Worm (Caenorhabditis elegans) whole organism, L4 larva: ENCODE measurements around the gene ZK105.13.
A peak's percentile ranks its signal among the peaks of the same experiment; 100 is the strongest.

Source experiments
- D1046.2 ChIP-seq: fragments of 200-800 bp; sonication (Bioruptor generic); IDR thresholded peaks from 2 replicates; pipeline ENCODE4 v1.3.6; 2022; ENCODE audit warnings: missing genetic modification characterization, missing compliant biosample characterization
- F26F4.8 ChIP-seq: fragments of 200-800 bp; sonication (Bioruptor generic); conservative IDR thresholded peaks from 2 replicates; pipeline ENCODE4 v1.3.6; 2022; ENCODE audit warnings: missing genetic modification characterization, missing compliant biosample characterization
- F37D6.2 ChIP-seq: sonication (generic microtip); optimal IDR thresholded peaks from 2 replicates; lab custom pipeline; 2016; ENCODE audit warnings: mild to moderate bottlenecking, missing genetic modification characterization, missing compliant biosample characterization
- F49E8.2 ChIP-seq: sonication (generic microtip); optimal IDR thresholded peaks from 2 replicates; lab custom pipeline; 2016; ENCODE audit warnings: missing compliant biosample characterization, mild to moderate bottlenecking, missing genetic modification characterization, borderline replicate concordance
- Y105C5A.15 ChIP-seq: fragments of 200-800 bp; sonication (Bioruptor generic); IDR thresholded peaks from 2 replicates; pipeline ENCODE4 v1.3.6; 2022; ENCODE audit warnings: missing genetic modification characterization, missing compliant biosample characterization
- Y48G9A.11 ChIP-seq: fragments of 200-800 bp; sonication (Bioruptor generic); IDR thresholded peaks from 2 replicates; pipeline ENCODE4 v1.3.6; 2022; ENCODE audit warnings: missing genetic modification reagents, missing genetic modification characterization, missing compliant biosample characterization
- Y5F2A.4 ChIP-seq: fragments of 200-800 bp; sonication (Bioruptor generic); optimal IDR thresholded peaks from 2 replicates; lab custom pipeline; 2018; ENCODE audit warnings: mild to moderate bottlenecking, missing genetic modification characterization, missing compliant biosample characterization
- ZK337.2 ChIP-seq: fragments of 200-800 bp; sonication (Bioruptor generic); IDR thresholded peaks from 2 replicates; pipeline ENCODE4 v1.3.6; 2022; ENCODE audit warnings: missing genetic modification reagents, missing genetic modification characterization, missing compliant biosample characterization
- arid-1 ChIP-seq: fragments of 200-800 bp; sonication (Bioruptor generic); conservative IDR thresholded peaks from 2 replicates; pipeline ENCODE4 v1.3.6; 2022; ENCODE audit warnings: missing genetic modification reagents, missing genetic modification characterization, missing compliant biosample characterization
- ceh-20 ChIP-seq: fragments of 200-800 bp; sonication (Bioruptor generic); IDR thresholded peaks from 2 replicates; pipeline ENCODE4 v1.3.6; 2022; ENCODE audit warnings: missing genetic modification reagents, missing genetic modification characterization, missing compliant biosample characterization
- ceh-28 ChIP-seq: fragments of 150-350 bp; optimal IDR thresholded peaks from 2 replicates; lab custom pipeline; 2014; ENCODE audit warnings: missing biosample characterization, missing genetic modification reagents, missing genetic modification characterization
- ceh-32 ChIP-seq: sonication (generic microtip); optimal IDR thresholded peaks from 2 replicates; lab custom pipeline; 2016; ENCODE audit warnings: mild to moderate bottlenecking, missing genetic modification characterization, missing compliant biosample characterization; ENCODE audit not compliant: poor library complexity
- ceh-82 ChIP-seq: sonication (generic microtip); optimal IDR thresholded peaks from 2 replicates; lab custom pipeline; 2017; ENCODE audit warnings: missing biosample characterization, missing genetic modification characterization
- ctbp-1 ChIP-seq: fragments of 200-800 bp; sonication (Bioruptor generic); IDR thresholded peaks from 2 replicates; pipeline ENCODE4 v1.3.6; 2022; ENCODE audit warnings: missing genetic modification reagents, missing genetic modification characterization, missing compliant biosample characterization
- daf-8 ChIP-seq: fragments of 200-800 bp; sonication (Bioruptor generic); IDR thresholded peaks from 2 replicates; pipeline ENCODE4 v1.3.6; 2022; ENCODE audit warnings: missing genetic modification characterization, missing compliant biosample characterization
- dmd-8 ChIP-seq: fragments of 200-800 bp; sonication (Bioruptor generic); IDR thresholded peaks from 2 replicates; pipeline ENCODE4 v1.3.6; 2022; ENCODE audit warnings: missing genetic modification characterization, missing compliant biosample characterization
- dmd-9 ChIP-seq: fragments of 200-800 bp; sonication (Bioruptor generic); IDR thresholded peaks from 2 replicates; pipeline ENCODE4 v1.3.6; 2022; ENCODE audit warnings: missing genetic modification reagents, missing genetic modification characterization, missing compliant biosample characterization
- dpl-1 ChIP-seq: fragments of 150-350 bp; optimal IDR thresholded peaks from 2 replicates; lab custom pipeline; 2014; ENCODE audit warnings: missing biosample characterization, missing genetic modification reagents, missing genetic modification characterization
- dve-1 ChIP-seq: sonication (generic microtip); optimal IDR thresholded peaks from 2 replicates; lab custom pipeline; 2017; ENCODE audit warnings: antibody characterized with exemption, mild to moderate bottlenecking, missing genetic modification characterization, missing compliant biosample characterization; ENCODE audit not compliant: insufficient read depth
- egl-27 ChIP-seq: sonication (generic microtip); optimal IDR thresholded peaks from 3 replicates; lab custom pipeline; 2017; ENCODE audit warnings: missing biosample characterization, missing genetic modification reagents, missing genetic modification characterization
- gei-8 ChIP-seq: fragments of 200-800 bp; sonication (Bioruptor generic); optimal IDR thresholded peaks from 2 replicates; lab custom pipeline; 2018; ENCODE audit warnings: mild to moderate bottlenecking, missing genetic modification characterization, missing compliant biosample characterization
- hif-1 ChIP-seq, 2 experiments: sonication (generic microtip); optimal IDR thresholded peaks; 2 replicates each; lab custom pipeline; 2016 to 2017; ENCODE audit warnings: missing compliant biosample characterization in 2 of 2, missing genetic modification characterization in 2 of 2, missing genetic modification reagents in 2 of 2, missing genotype in 2 of 2, mild to moderate bottlenecking in 1 of 2
- hmg-1.1 ChIP-seq: fragments of 200-800 bp; sonication (Bioruptor generic); IDR thresholded peaks from 2 replicates; pipeline ENCODE4 v1.3.6; 2022; ENCODE audit warnings: missing genetic modification reagents, missing genetic modification characterization, missing compliant biosample characterization
- jun-1 ChIP-seq: fragments of 150-350 bp; optimal IDR thresholded peaks from 2 replicates; lab custom pipeline; 2014; ENCODE audit warnings: missing biosample characterization, missing genetic modification reagents, missing genetic modification characterization
- lim-7 ChIP-seq: fragments of 200-800 bp; sonication (Bioruptor generic); IDR thresholded peaks from 2 replicates; pipeline ENCODE4 v1.3.6; 2022; ENCODE audit warnings: missing genetic modification characterization, missing compliant biosample characterization
- lin-1 ChIP-seq: fragments of 200-800 bp; sonication (Bioruptor generic); IDR thresholded peaks from 2 replicates; pipeline ENCODE4 v1.3.6; 2022; ENCODE audit warnings: missing genetic modification reagents, missing genetic modification characterization, missing compliant biosample characterization
- lin-13 ChIP-seq: fragments of 150-350 bp; optimal IDR thresholded peaks from 2 replicates; lab custom pipeline; 2014; ENCODE audit warnings: missing biosample characterization, missing genetic modification reagents, missing genetic modification characterization
- lin-15B ChIP-seq: fragments of 150-350 bp; sonication (generic microtip); optimal IDR thresholded peaks from 3 replicates; lab custom pipeline; 2014; ENCODE audit warnings: missing biosample characterization, missing genetic modification characterization
- lin-38 ChIP-seq: fragments of 200-800 bp; sonication (Bioruptor generic); IDR thresholded peaks from 2 replicates; pipeline ENCODE4 v1.3.6; 2022; ENCODE audit warnings: missing genetic modification reagents, missing genetic modification characterization, missing compliant biosample characterization
- lir-3 ChIP-seq: sonication (generic microtip); optimal IDR thresholded peaks from 2 replicates; lab custom pipeline; 2016; ENCODE audit warnings: mild to moderate bottlenecking, missing genetic modification characterization, missing compliant biosample characterization
- lsy-2 ChIP-seq, 2 experiments: fragments of 150-350 bp in 1 of 2; sonication (generic microtip) in 1 of 2; optimal IDR thresholded peaks; 2 replicates each; lab custom pipeline; 2014 to 2017; ENCODE audit warnings: missing biosample characterization in 2 of 2, missing genetic modification characterization in 2 of 2
- madf-9 ChIP-seq: fragments of 200-800 bp; sonication (Bioruptor generic); conservative IDR thresholded peaks from 2 replicates; pipeline ENCODE4 v1.3.6; 2022; ENCODE audit warnings: missing genetic modification reagents, missing genetic modification characterization, missing compliant biosample characterization
- mep-1 ChIP-seq: fragments of 150-350 bp; sonication (generic microtip); optimal IDR thresholded peaks from 3 replicates; lab custom pipeline; 2014; ENCODE audit warnings: missing biosample characterization, missing genetic modification characterization
- mes-2 ChIP-seq: sonication (generic microtip); optimal IDR thresholded peaks from 2 replicates; lab custom pipeline; 2016; ENCODE audit warnings: missing genotype, mild to moderate bottlenecking, missing genetic modification characterization, missing compliant biosample characterization; ENCODE audit not compliant: poor library complexity, severe bottlenecking
- mxl-2 ChIP-seq: fragments of 200-800 bp; sonication (Bioruptor generic); conservative IDR thresholded peaks from 2 replicates; pipeline ENCODE4 v1.3.6; 2022; ENCODE audit warnings: missing genetic modification reagents, missing genetic modification characterization, missing compliant biosample characterization
- mxl-3 ChIP-seq: fragments of 200-800 bp; sonication (Bioruptor generic); optimal IDR thresholded peaks from 2 replicates; lab custom pipeline; 2018; ENCODE audit warnings: mild to moderate bottlenecking, missing genetic modification characterization, missing compliant biosample characterization
- nhr-102 ChIP-seq: sonication (generic microtip); optimal IDR thresholded peaks from 2 replicates; lab custom pipeline; 2016; ENCODE audit warnings: mild to moderate bottlenecking, missing genetic modification characterization, moderate library complexity, missing compliant biosample characterization
- nhr-11 ChIP-seq: fragments of 150-350 bp; optimal IDR thresholded peaks from 2 replicates; lab custom pipeline; 2014; ENCODE audit warnings: missing biosample characterization, missing genetic modification characterization
- nhr-111 ChIP-seq: fragments of 200-800 bp; sonication (Bioruptor generic); optimal IDR thresholded peaks from 2 replicates; lab custom pipeline; 2018; ENCODE audit warnings: mild to moderate bottlenecking, missing genetic modification characterization, missing compliant biosample characterization
- nhr-237 ChIP-seq: sonication (generic microtip); optimal IDR thresholded peaks from 2 replicates; lab custom pipeline; 2017; ENCODE audit warnings: missing biosample characterization, missing genetic modification characterization
- nhr-41 ChIP-seq: fragments of 200-800 bp; sonication (Bioruptor generic); IDR thresholded peaks from 2 replicates; pipeline ENCODE4 v1.3.6; 2022; ENCODE audit warnings: missing genetic modification reagents, missing genetic modification characterization, missing compliant biosample characterization
- nhr-76 ChIP-seq: fragments of 150-350 bp; optimal IDR thresholded peaks from 2 replicates; lab custom pipeline; 2014; ENCODE audit warnings: missing biosample characterization, missing genetic modification characterization
- nhr-77 ChIP-seq: fragments of 150-350 bp; optimal IDR thresholded peaks from 2 replicates; lab custom pipeline; 2014; ENCODE audit warnings: missing biosample characterization, missing genetic modification characterization
- pha-4 ChIP-seq, 2 experiments: fragments of 150-350 bp in 1 of 2; fragments of 200-800 bp in 1 of 2; sonication (Bioruptor generic) in 1 of 2; IDR thresholded peaks in 1 of 2; optimal IDR thresholded peaks in 1 of 2; 2 replicates each; pipeline versions ENCODE4 v1.3.6 to Lab custom; 2014 to 2022; ENCODE audit warnings: missing genetic modification characterization in 2 of 2, missing genetic modification reagents in 2 of 2, missing biosample characterization in 1 of 2, missing compliant biosample characterization in 1 of 2
- skn-1 ChIP-seq: fragments of 150-350 bp; optimal IDR thresholded peaks from 2 replicates; lab custom pipeline; 2014; ENCODE audit warnings: missing biosample characterization, missing genetic modification characterization
- tag-97 ChIP-seq: fragments of 200-800 bp; sonication (Bioruptor generic); IDR thresholded peaks from 2 replicates; pipeline ENCODE4 v1.3.6; 2022; ENCODE audit warnings: missing genetic modification characterization, missing compliant biosample characterization
- unc-130 ChIP-seq: sonication (generic microtip); optimal IDR thresholded peaks from 2 replicates; lab custom pipeline; 2016; ENCODE audit warnings: missing genetic modification reagents, missing genetic modification characterization, missing compliant biosample characterization
- unc-39 ChIP-seq: sonication (generic microtip); optimal IDR thresholded peaks from 2 replicates; lab custom pipeline; 2017; ENCODE audit warnings: missing biosample characterization, missing genetic modification characterization
- zfp-3 ChIP-seq: fragments of 200-800 bp; sonication (Bioruptor generic); conservative IDR thresholded peaks from 2 replicates; pipeline ENCODE4 v1.3.6; 2022; ENCODE audit warnings: missing genetic modification reagents, missing genetic modification characterization, missing compliant biosample characterization
- zip-2 ChIP-seq: fragments of 150-350 bp; optimal IDR thresholded peaks from 2 replicates; lab custom pipeline; 2014; ENCODE audit warnings: missing biosample characterization, missing genetic modification characterization
- ztf-11 ChIP-seq: fragments of 150-350 bp; optimal IDR thresholded peaks from 2 replicates; lab custom pipeline; 2014; ENCODE audit warnings: missing biosample characterization, missing genetic modification characterization

The ZK105.13 gene

ce11 chrV:7759270-7759669 is 46.3 kb upstream of the ZK105.13 start (continued):
- TF ChIP-seq dve-1 (tag; lab: Kevin White, UChicago) = peak; percentile 41
- TF ChIP-seq gei-8 (GFP tag; lab: Kevin White, UChicago) = no peak
- no peak for TF ChIP-seq dmd-9 (GFP tag; lab: Robert Waterston, UW)
- TF ChIP-seq mep-1 = peak; percentile 63
- TF ChIP-seq ztf-11 (tag; lab: Kevin White, UChicago) = no peak
- TF ChIP-seq dmd-8 (GFP tag; lab: Robert Waterston, UW) = no peak
- no peak for TF ChIP-seq arid-1 (GFP tag; lab: Robert Waterston, UW)
- no peak for TF ChIP-seq nhr-111
- no peak for TF ChIP-seq F26F4.8 (GFP tag; lab: Robert Waterston, UW)
- no peak for TF ChIP-seq nhr-77 (tag; lab: Kevin White, UChicago)
- TF ChIP-seq hmg-1.1 (GFP tag; lab: Robert Waterston, UW) = 0 out of 2 replicates have a peak, but pooled peaks have one; percentile 37
- TF ChIP-seq zip-2 = no peak
- no peak for TF ChIP-seq unc-39 (tag; lab: Kevin White, UChicago)
- no peak for TF ChIP-seq lir-3 (tag; lab: Kevin White, UChicago)
- peak; percentile 57; the same call in 1 of the 2 replicates for TF ChIP-seq ceh-20 (GFP tag; lab: Robert Waterston, UW)
- no peak for TF ChIP-seq F37D6.2 (tag; lab: Kevin White, UChicago)
- TF ChIP-seq nhr-237 = no peak
- TF ChIP-seq Y105C5A.15 (GFP tag; lab: Robert Waterston, UW) = no peak
- no peak for TF ChIP-seq mxl-2 (GFP tag; lab: Robert Waterston, UW)
- TF ChIP-seq lim-7 (GFP tag; lab: Robert Waterston, UW) = no peak
- no peak for TF ChIP-seq ctbp-1 (GFP tag; lab: Robert Waterston, UW)
- TF ChIP-seq lin-13 (GFP tag; lab: Kevin White, UChicago) = no peak
- no peak for TF ChIP-seq mes-2 (tag; lab: Kevin White, UChicago)
- TF ChIP-seq nhr-76 (tag; lab: Kevin White, UChicago) = no peak
- TF ChIP-seq madf-9 (GFP tag; lab: Robert Waterston, UW) = no peak
- no peak for TF ChIP-seq nhr-102 (tag; lab: Kevin White, UChicago)
- no peak for TF ChIP-seq Y48G9A.11 (GFP tag; lab: Robert Waterston, UW)
- TF ChIP-seq dpl-1 (GFP tag; lab: Kevin White, UChicago) = peak; percentile 17
- TF ChIP-seq daf-8 (GFP tag; lab: Robert Waterston, UW) = no peak
- no peak for TF ChIP-seq nhr-41 (GFP tag; lab: Robert Waterston, UW)
- no peak for TF ChIP-seq lin-15B (tag; lab: Kevin White, UChicago)
- TF ChIP-seq ceh-82 (tag; lab: Kevin White, UChicago) = no peak
- TF ChIP-seq mxl-3 (GFP tag; lab: Kevin White, UChicago) = no peak
- TF ChIP-seq zfp-3 = no peak
- TF ChIP-seq nhr-11 (tag; lab: Kevin White, UChicago) = peak; percentile 78
- no peak for TF ChIP-seq tag-97
- no peak for TF ChIP-seq ZK337.2 (GFP tag; lab: Robert Waterston, UW)
- TF ChIP-seq lin-1 (GFP tag; lab: Robert Waterston, UW) = no peak
- TF ChIP-seq unc-130 (GFP tag; lab: Kevin White, UChicago) = no peak
- no peak for TF ChIP-seq lin-38
- no peak for TF ChIP-seq F49E8.2 (tag; lab: Kevin White, UChicago)
- no peak for TF ChIP-seq ceh-28 (tag; lab: Kevin White, UChicago)
- no peak for TF ChIP-seq jun-1 (tag; lab: Kevin White, UChicago)
- no peak for TF ChIP-seq D1046.2 (GFP tag; lab: Robert Waterston, UW)
- no peak for TF ChIP-seq Y5F2A.4 (GFP tag; lab: Kevin White, UChicago)
- TF ChIP-seq hif-1 (tag; optimal IDR thresholded peaks at IDR 0.05; lab: Kevin White, UChicago) = no peak
- TF ChIP-seq pha-4 (GFP tag; IDR thresholded peaks at IDR 0.05; lab: Robert Waterston, UW) = no peak
- TF ChIP-seq pha-4 (tag; optimal IDR thresholded peaks at IDR 0.05; lab: Kevin White, UChicago) = no peak
- no peak for TF ChIP-seq egl-27 (tag; lab: Kevin White, UChicago)
- peak in 1 of 2 experiments; percentile 52 for TF ChIP-seq lsy-2 (tag; optimal IDR thresholded peaks at IDR 0.05; lab: Kevin White, UChicago)
- TF ChIP-seq ceh-32 (tag; lab: Kevin White, UChicago) = no peak
- no peak for TF ChIP-seq skn-1 (tag; lab: Kevin White, UChicago)
